Worm (Caenorhabditis elegans) whole organism, mixed stage, embryonic: ENCODE data around the gene alh-13.

Experiments used
- M03D4.4 ChIP-seq: sonication (generic microtip); optimal IDR thresholded peaks from 2 replicates; lab custom pipeline; 2017; ENCODE audit warnings: mild to moderate bottlenecking, missing genetic modification characterization, missing compliant biosample characterization
- bed-3 ChIP-seq: fragments of 200-800 bp; sonication (Bioruptor generic); optimal IDR thresholded peaks from 3 replicates; lab custom pipeline; 2018; ENCODE audit warnings: mild to moderate bottlenecking, missing genetic modification characterization, moderate library complexity, missing compliant biosample characterization
- ceh-39 ChIP-seq: fragments of 150-350 bp; optimal IDR thresholded peaks from 2 replicates; lab custom pipeline; 2014; ENCODE audit warnings: missing biosample characterization, missing genetic modification characterization
- ceh-43 ChIP-seq: fragments of 200-800 bp; sonication (Bioruptor generic); optimal IDR thresholded peaks from 2 replicates; lab custom pipeline; 2018; ENCODE audit warnings: mild to moderate bottlenecking, missing genetic modification characterization, moderate library complexity, missing compliant biosample characterization
- ceh-83 ChIP-seq: fragments of 200-800 bp; sonication (Bioruptor generic); optimal IDR thresholded peaks from 2 replicates; lab custom pipeline; 2018; ENCODE audit warnings: mild to moderate bottlenecking, missing genetic modification characterization, missing compliant biosample characterization
- drap-1 ChIP-seq: fragments of 200-800 bp; sonication (Bioruptor generic); optimal IDR thresholded peaks from 3 replicates; lab custom pipeline; 2018; ENCODE audit warnings: mild to moderate bottlenecking, missing genetic modification characterization, missing compliant biosample characterization
- elt-3 ChIP-seq: fragments of 150-350 bp; optimal IDR thresholded peaks from 2 replicates; lab custom pipeline; 2014; ENCODE audit warnings: missing biosample characterization, missing genetic modification characterization
- flh-1 ChIP-seq: fragments of 200-800 bp; sonication (Bioruptor generic); optimal IDR thresholded peaks from 2 replicates; lab custom pipeline; 2018; ENCODE audit warnings: mild to moderate bottlenecking, missing genetic modification characterization, moderate library complexity, missing compliant biosample characterization
- ham-2 ChIP-seq: fragments of 200-800 bp; sonication (Bioruptor generic); optimal IDR thresholded peaks from 2 replicates; lab custom pipeline; 2018; ENCODE audit warnings: mild to moderate bottlenecking, missing genetic modification characterization, missing compliant biosample characterization
- hlh-1 ChIP-seq: fragments of 150-350 bp; optimal IDR thresholded peaks from 2 replicates; lab custom pipeline; 2014; ENCODE audit warnings: missing biosample characterization, missing genetic modification reagents, missing genetic modification characterization
- lin-13 ChIP-seq: fragments of 150-350 bp; optimal IDR thresholded peaks from 2 replicates; lab custom pipeline; 2014; ENCODE audit warnings: missing biosample characterization, missing genetic modification characterization
- lsy-2 ChIP-seq: fragments of 150-350 bp; optimal IDR thresholded peaks from 2 replicates; lab custom pipeline; 2014; ENCODE audit warnings: missing biosample characterization, missing genetic modification characterization
- mab-5 ChIP-seq: fragments of 150-350 bp; optimal IDR thresholded peaks from 2 replicates; lab custom pipeline; 2014; ENCODE audit warnings: missing biosample characterization, missing genetic modification characterization
- mep-1 ChIP-seq: fragments of 150-350 bp; optimal IDR thresholded peaks from 2 replicates; lab custom pipeline; 2017; ENCODE audit warnings: missing biosample characterization, missing genetic modification reagents, missing genetic modification characterization, inconsistent platforms
- nhr-12 ChIP-seq: fragments of 150-350 bp; optimal IDR thresholded peaks from 2 replicates; lab custom pipeline; 2014; ENCODE audit warnings: missing biosample characterization, missing genetic modification characterization
- nhr-237 ChIP-seq: fragments of 150-350 bp; optimal IDR thresholded peaks from 2 replicates; lab custom pipeline; 2014; ENCODE audit warnings: missing biosample characterization, missing genetic modification characterization
- nhr-28 ChIP-seq: fragments of 150-350 bp; optimal IDR thresholded peaks from 2 replicates; lab custom pipeline; 2014; ENCODE audit warnings: missing biosample characterization, missing genetic modification characterization
- nhr-76 ChIP-seq: sonication (generic microtip); optimal IDR thresholded peaks from 2 replicates; lab custom pipeline; 2017; ENCODE audit warnings: missing biosample characterization, missing genetic modification characterization
- pha-4 ChIP-seq: fragments of 150-350 bp; optimal IDR thresholded peaks from 2 replicates; lab custom pipeline; 2018; ENCODE audit warnings: missing biosample characterization, missing genetic modification reagents, missing genetic modification characterization
- sem-2 ChIP-seq: fragments of 200-800 bp; sonication (Bioruptor generic); optimal IDR thresholded peaks from 2 replicates; lab custom pipeline; 2018; ENCODE audit warnings: mild to moderate bottlenecking, missing genetic modification characterization, missing compliant biosample characterization
- snpc-4 ChIP-seq: fragments of 150-350 bp; optimal IDR thresholded peaks from 2 replicates; lab custom pipeline; 2014; ENCODE audit warnings: missing biosample characterization, missing genetic modification characterization
- sptf-1 ChIP-seq: sonication (generic microtip); optimal IDR thresholded peaks from 2 replicates; lab custom pipeline; 2017; ENCODE audit warnings: mild to moderate bottlenecking, missing genetic modification characterization, moderate library complexity, missing compliant biosample characterization
- tbx-8 ChIP-seq: fragments of 200-800 bp; sonication (Bioruptor generic); optimal IDR thresholded peaks from 2 replicates; lab custom pipeline; 2018; ENCODE audit warnings: mild to moderate bottlenecking, missing genetic modification characterization, moderate library complexity, missing compliant biosample characterization
- unc-120 ChIP-seq: sonication (generic microtip); optimal IDR thresholded peaks from 2 replicates; lab custom pipeline; 2017; ENCODE audit warnings: missing genetic modification characterization, missing compliant biosample characterization; ENCODE audit not compliant: poor library complexity, severe bottlenecking
- unc-39 ChIP-seq: fragments of 150-350 bp; optimal IDR thresholded peaks from 2 replicates; lab custom pipeline; 2014; ENCODE audit warnings: missing biosample characterization, missing genetic modification characterization
- unc-62 ChIP-seq: fragments of 150-350 bp; optimal IDR thresholded peaks from 2 replicates; lab custom pipeline; 2014; ENCODE audit warnings: missing biosample characterization, missing genetic modification reagents, missing genetic modification characterization
- zip-8 ChIP-seq: fragments of 150-350 bp; optimal IDR thresholded peaks from 2 replicates; lab custom pipeline; 2014; ENCODE audit warnings: missing biosample characterization, missing genetic modification characterization
- ztf-11 ChIP-seq: fragments of 150-350 bp; optimal IDR thresholded peaks from 2 replicates; lab custom pipeline; 2014; ENCODE audit warnings: missing biosample characterization, missing genetic modification characterization

Gene alh-13

ce11 chrX:12792554-12792953 is 10.4 kb downstream of the alh-13 start, which contains the start of gene abf-5:
abf-5 (plus strand) TSS chrX:12792854.
- TF ChIP-seq mep-1 (no peak), lin-13 (tag; lab: Kevin White, UChicago) (no peak), drap-1 (no peak), sem-2 (GFP tag; lab: Kevin White, UChicago) (no peak), ztf-11 (tag; lab: Kevin White, UChicago) (no peak)

- TF ChIP-seq tbx-8 (GFP tag; lab: Kevin White, UChicago) (no peak), nhr-76 (tag; lab: Kevin White, UChicago) (no peak), nhr-12 (tag; lab: Kevin White, UChicago) (no peak), mab-5 (tag; lab: Kevin White, UChicago) (no peak), unc-62 (GFP tag; lab: Kevin White, UChicago) (no peak), ham-2 (GFP tag; lab: Kevin White, UChicago) (no peak), sem-2 (GFP tag; lab: Kevin White, UChicago) (no peak), snpc-4 (tag; lab: Kevin White, UChicago) (no peak), bed-3 (GFP tag; lab: Kevin White, UChicago) (no peak), lin-13 (tag; lab: Kevin White, UChicago) (no peak), zip-8 (tag; lab: Kevin White, UChicago) (no peak), ztf-11 (tag; lab: Kevin White, UChicago) (no peak), elt-3 (tag; lab: Kevin White, UChicago) (no peak), sptf-1 (tag; lab: Kevin White, UChicago) (no peak), M03D4.4 (tag; lab: Kevin White, UChicago) (no peak), drap-1 (no peak), nhr-237 (tag; lab: Kevin White, UChicago) (no peak), unc-120 (no peak), ceh-83 (no peak)
- TF ChIP-seq, all 35 proteins: peak for 0
These were observed 10.9 kb downstream of the alh-13 start for ce11 chrX:12793075-12793474.

ce11 chrX:12793796-12794195 is 11.6 kb downstream of the alh-13 start, which contains the start of gene abf-6:
abf-6 (plus strand) TSS chrX:12794118.
- no peak for TF ChIP-seq lsy-2 (tag; lab: Kevin White, UChicago)
- TF ChIP-seq bed-3 (GFP tag; lab: Kevin White, UChicago), result no peak
- TF ChIP-seq drap-1, result no peak
- no peak for TF ChIP-seq mep-1
- TF ChIP-seq unc-39 (tag; lab: Kevin White, UChicago), result no peak

ce11 chrX:12799831-12800230 is 17.6 kb downstream of the alh-13 start:
- TF ChIP-seq elt-3 (tag; lab: Kevin White, UChicago), result no peak
- no peak for TF ChIP-seq ceh-43 (GFP tag; lab: Kevin White, UChicago)
- TF ChIP-seq nhr-12 (tag; lab: Kevin White, UChicago), result no peak
- TF ChIP-seq sptf-1 (tag; lab: Kevin White, UChicago), result no peak
- TF ChIP-seq ceh-83, result no peak
- no peak for TF ChIP-seq pha-4
- no peak for TF ChIP-seq ceh-39
- no peak for TF ChIP-seq tbx-8 (GFP tag; lab: Kevin White, UChicago)
- no peak for TF ChIP-seq ztf-11 (tag; lab: Kevin White, UChicago)
- no peak for TF ChIP-seq lin-13 (tag; lab: Kevin White, UChicago)
- TF ChIP-seq nhr-28 (tag; lab: Kevin White, UChicago), result no peak

- no peak for TF ChIP-seq snpc-4 (tag; lab: Kevin White, UChicago)
- TF ChIP-seq lsy-2 (tag; lab: Kevin White, UChicago), result no peak
- no peak for TF ChIP-seq nhr-76 (tag; lab: Kevin White, UChicago)
- TF ChIP-seq pha-4, result no peak
- no peak for TF ChIP-seq ham-2 (GFP tag; lab: Kevin White, UChicago)
- no peak for TF ChIP-seq mab-5 (tag; lab: Kevin White, UChicago)
- no peak for TF ChIP-seq bed-3 (GFP tag; lab: Kevin White, UChicago)
- no peak for TF ChIP-seq ztf-11 (tag; lab: Kevin White, UChicago)
- TF ChIP-seq hlh-1, result no peak
- no peak for TF ChIP-seq flh-1 (GFP tag; lab: Kevin White, UChicago)
- TF ChIP-seq nhr-12 (tag; lab: Kevin White, UChicago), result no peak
- no peak for TF ChIP-seq ceh-43 (GFP tag; lab: Kevin White, UChicago)
- no peak for TF ChIP-seq unc-62 (GFP tag; lab: Kevin White, UChicago)
- no peak for TF ChIP-seq tbx-8 (GFP tag; lab: Kevin White, UChicago)
- TF ChIP-seq unc-120, result no peak
These were observed 24.7 kb downstream of the alh-13 start for ce11 chrX:12806926-12807325.
